Worm (Caenorhabditis elegans) whole organism, young adult: ENCODE data around the gene Y53F4B.51.
"Not testable (repeated sequence)": the region's sequence is repeated elsewhere in the genome, so short reads cannot be mapped to it uniquely, and the experiment has no call there.

Source experiments
- B0019.2 ChIP-seq: fragments of 200-800 bp; sonication (Bioruptor generic); conservative IDR thresholded peaks from 2 replicates; pipeline ENCODE4 v1.3.6; 2022; ENCODE audit warnings: missing genetic modification reagents, missing genetic modification characterization, missing compliant biosample characterization
- C06A6.2 ChIP-seq: fragments of 200-800 bp; sonication (Bioruptor generic); conservative IDR thresholded peaks from 2 replicates; pipeline ENCODE4 v1.3.6; 2022; ENCODE audit warnings: missing genetic modification characterization, missing compliant biosample characterization
- K11D2.4 ChIP-seq: fragments of 200-800 bp; sonication (Bioruptor generic); IDR thresholded peaks from 2 replicates; pipeline ENCODE4 v1.3.6; 2022; ENCODE audit warnings: missing genetic modification reagents, missing genetic modification characterization, missing compliant biosample characterization
- K12H6.12 ChIP-seq: fragments of 200-800 bp; sonication (Bioruptor generic); optimal IDR thresholded peaks from 2 replicates; lab custom pipeline; 2018; ENCODE audit warnings: mild to moderate bottlenecking, missing genetic modification characterization, missing compliant biosample characterization
- attf-3 ChIP-seq: fragments of 200-800 bp; sonication (Bioruptor generic); conservative IDR thresholded peaks from 2 replicates; pipeline ENCODE4 v1.3.6; 2022; ENCODE audit warnings: missing genetic modification reagents, missing genetic modification characterization, missing compliant biosample characterization
- cebp-1 ChIP-seq, 2 experiments: fragments of 200-800 bp in 1 of 2; sonication (Bioruptor generic) in 1 of 2; sonication (generic microtip) in 1 of 2; IDR thresholded peaks in 1 of 2; optimal IDR thresholded peaks in 1 of 2; 2 replicates each; pipeline versions ENCODE4 v1.3.6 to Lab custom; 2017 to 2022; ENCODE audit warnings: missing compliant biosample characterization in 2 of 2, missing genetic modification characterization in 2 of 2, mild to moderate bottlenecking in 1 of 2, missing genetic modification reagents in 1 of 2, moderate library complexity in 1 of 2
- ceh-100 ChIP-seq: fragments of 200-800 bp; sonication (Bioruptor generic); IDR thresholded peaks from 2 replicates; pipeline ENCODE4 v1.3.6; 2022; ENCODE audit warnings: missing genetic modification reagents, missing genetic modification characterization, missing compliant biosample characterization
- ceh-27 ChIP-seq: fragments of 200-800 bp; sonication (Bioruptor generic); optimal IDR thresholded peaks from 2 replicates; lab custom pipeline; 2018; ENCODE audit warnings: mild to moderate bottlenecking, missing genetic modification characterization, moderate library complexity, missing compliant biosample characterization
- ceh-58 ChIP-seq: fragments of 200-800 bp; sonication (Bioruptor generic); IDR thresholded peaks from 2 replicates; pipeline ENCODE4 v1.3.6; 2022; ENCODE audit warnings: missing genetic modification characterization, missing compliant biosample characterization
- dox-1 ChIP-seq: fragments of 200-800 bp; sonication (Bioruptor generic); IDR thresholded peaks from 2 replicates; pipeline ENCODE4 v1.3.6; 2022; ENCODE audit warnings: missing genetic modification reagents, missing genetic modification characterization, missing compliant biosample characterization
- egl-44 ChIP-seq: fragments of 200-800 bp; sonication (Bioruptor generic); IDR thresholded peaks from 2 replicates; pipeline ENCODE4 v1.3.6; 2022; ENCODE audit warnings: missing genetic modification reagents, missing genetic modification characterization, missing compliant biosample characterization
- egrh-3 ChIP-seq: fragments of 200-800 bp; sonication (Bioruptor generic); IDR thresholded peaks from 2 replicates; pipeline ENCODE4 v1.3.6; 2022; ENCODE audit warnings: missing genetic modification reagents, missing genetic modification characterization, missing compliant biosample characterization
- ekl-4 ChIP-seq: fragments of 200-800 bp; sonication (Bioruptor generic); IDR thresholded peaks from 2 replicates; pipeline ENCODE4 v1.3.6; 2022; ENCODE audit warnings: missing genetic modification reagents, missing genetic modification characterization, missing compliant biosample characterization
- ets-4 ChIP-seq: fragments of 200-800 bp; sonication (Bioruptor generic); optimal IDR thresholded peaks from 2 replicates; lab custom pipeline; 2018; ENCODE audit warnings: mild to moderate bottlenecking, missing genetic modification characterization, missing compliant biosample characterization
- hmg-1.2 ChIP-seq: fragments of 200-800 bp; sonication (Bioruptor generic); IDR thresholded peaks from 2 replicates; pipeline ENCODE4 v1.3.6; 2022; ENCODE audit warnings: missing genetic modification reagents, missing genetic modification characterization, missing compliant biosample characterization
- hmg-20 ChIP-seq: fragments of 200-800 bp; sonication (Bioruptor generic); IDR thresholded peaks from 2 replicates; pipeline ENCODE4 v1.3.6; 2022; ENCODE audit warnings: missing genetic modification reagents, missing genetic modification characterization, missing compliant biosample characterization
- hrde-1 ChIP-seq: sonication (generic microtip); optimal IDR thresholded peaks from 2 replicates; lab custom pipeline; 2016; ENCODE audit warnings: missing genetic modification characterization, mild to moderate bottlenecking, missing compliant biosample characterization, moderate library complexity, missing genotype, missing genetic modification reagents, borderline replicate concordance
- hsf-1 ChIP-seq: fragments of 200-800 bp; sonication (Bioruptor generic); IDR thresholded peaks from 2 replicates; pipeline ENCODE4 v1.3.6; 2022; ENCODE audit warnings: missing genetic modification reagents, missing genetic modification characterization, missing compliant biosample characterization
- let-526 ChIP-seq: fragments of 200-800 bp; sonication (Bioruptor generic); IDR thresholded peaks from 2 replicates; pipeline ENCODE4 v1.3.6; 2022; ENCODE audit warnings: missing genetic modification reagents, missing genetic modification characterization, missing compliant biosample characterization
- lin-26 ChIP-seq: fragments of 200-800 bp; sonication (Bioruptor generic); IDR thresholded peaks from 2 replicates; pipeline ENCODE4 v1.3.6; 2022; ENCODE audit warnings: missing genetic modification reagents, missing genetic modification characterization, missing compliant biosample characterization
- mcd-1 ChIP-seq: fragments of 200-800 bp; sonication (Bioruptor generic); IDR thresholded peaks from 2 replicates; pipeline ENCODE4 v1.3.6; 2022; ENCODE audit warnings: missing genetic modification reagents, missing genetic modification characterization, missing compliant biosample characterization
- nfya-1 ChIP-seq: sonication (generic microtip); optimal IDR thresholded peaks from 2 replicates; lab custom pipeline; 2017; ENCODE audit warnings: antibody characterized with exemption, missing compliant biosample characterization, missing genetic modification characterization, borderline replicate concordance; ENCODE audit not compliant: insufficient read depth
- nfyb-1 ChIP-seq: fragments of 200-800 bp; sonication (Bioruptor generic); IDR thresholded peaks from 2 replicates; pipeline ENCODE4 v1.3.6; 2022; ENCODE audit warnings: missing genetic modification reagents, missing genetic modification characterization, missing compliant biosample characterization
- nhr-80 ChIP-seq: sonication (generic microtip); optimal IDR thresholded peaks from 2 replicates; lab custom pipeline; 2016; ENCODE audit warnings: missing genetic modification characterization, missing compliant biosample characterization
- pbrm-1 ChIP-seq: fragments of 200-800 bp; sonication (Bioruptor generic); IDR thresholded peaks from 2 replicates; pipeline ENCODE4 v1.3.6; 2022; ENCODE audit warnings: missing genetic modification reagents, missing genetic modification characterization, missing compliant biosample characterization
- rcor-1 ChIP-seq: fragments of 200-800 bp; sonication (Bioruptor generic); IDR thresholded peaks from 2 replicates; pipeline ENCODE4 v1.3.6; 2022; ENCODE audit warnings: missing genetic modification reagents, missing genetic modification characterization, missing compliant biosample characterization
- snpc-4 ChIP-seq, 5 experiments: fragments of 150-350 bp in 1 of 5; sonication (generic microtip) in 4 of 5; optimal IDR thresholded peaks; 2 replicates each; lab custom pipeline; 2014 to 2018; ENCODE audit warnings: missing genetic modification characterization in 5 of 5, missing biosample characterization in 3 of 5, antibody characterized with exemption in 2 of 5, mild to moderate bottlenecking in 2 of 5, missing compliant biosample characterization in 2 of 5, missing genotype in 2 of 5, moderate library complexity in 2 of 5, missing genetic modification reagents in 1 of 5
- somi-1 ChIP-seq: fragments of 200-800 bp; sonication (Bioruptor generic); optimal IDR thresholded peaks from 2 replicates; lab custom pipeline; 2018; ENCODE audit warnings: mild to moderate bottlenecking, missing genetic modification characterization, missing compliant biosample characterization
- zfh-2 ChIP-seq: fragments of 200-800 bp; sonication (Bioruptor generic); conservative IDR thresholded peaks from 2 replicates; pipeline ENCODE4 v1.3.6; 2022; ENCODE audit warnings: missing genetic modification reagents, missing genetic modification characterization, missing compliant biosample characterization
- ztf-22 ChIP-seq: fragments of 200-800 bp; sonication (Bioruptor generic); optimal IDR thresholded peaks from 2 replicates; lab custom pipeline; 2018; ENCODE audit warnings: mild to moderate bottlenecking, missing genetic modification characterization, moderate library complexity, missing compliant biosample characterization

The Y53F4B.51 gene

ce11 chrII:15014380-15014779 is at the start of gene Y53F4B.51:
Gene Y53F4B.51 (minus strand): TSS chrII:15014442.
- no peak for TF ChIP-seq B0019.2 (GFP tag; lab: Robert Waterston, UW)
- TF ChIP-seq egl-44 (GFP tag; lab: Robert Waterston, UW): no peak
- TF ChIP-seq hsf-1 (GFP tag; lab: Robert Waterston, UW): no peak
- TF ChIP-seq K12H6.12 (tag; lab: Kevin White, UChicago): no peak
- no peak for TF ChIP-seq ztf-22
- TF ChIP-seq ceh-58 (GFP tag; lab: Robert Waterston, UW): no peak
- TF ChIP-seq hrde-1 (tag; lab: Kevin White, UChicago): no peak
- TF ChIP-seq somi-1: no peak
- no peak for TF ChIP-seq nhr-80 (tag; lab: Kevin White, UChicago)

- TF ChIP-seq ets-4 (GFP tag; lab: Kevin White, UChicago) (peak; percentile 26), zfh-2 (peak; percentile 94), nfya-1 (no peak), egrh-3 (peak; percentile 89)
These were observed 44.0 kb upstream of the Y53F4B.51 start, which contains the start of gene Y53F4B.17 for ce11 chrII:15058282-15058681. Gene Y53F4B.17 (plus strand): TSS chrII:15058656.

- not testable (repeated sequence) for TF ChIP-seq snpc-4 (GFP tag; optimal IDR thresholded peaks at IDR 0.05; lab: Kevin White, UChicago); cebp-1 (GFP tag; IDR thresholded peaks at IDR 0.05; lab: Robert Waterston, UW)
- TF ChIP-seq snpc-4 (tag; optimal IDR thresholded peaks at IDR 0.05; lab: Kevin White, UChicago) (peak in 1 of 4 experiments; percentile 24), C06A6.2 (GFP tag; lab: Robert Waterston, UW) (0 out of 2 replicates have a peak, but pooled peaks have one; percentile 52), mcd-1 (GFP tag; lab: Robert Waterston, UW) (peak; percentile 59), ceh-100 (peak; percentile 18; the same call in 1 of the 2 replicates), K12H6.12 (tag; lab: Kevin White, UChicago) (peak; percentile 38), nfyb-1 (GFP tag; lab: Robert Waterston, UW) (peak; percentile 56; the same call in 1 of the 2 replicates), dox-1 (peak; percentile 17; the same call in 1 of the 2 replicates), ekl-4 (GFP tag; lab: Robert Waterston, UW) (peak; percentile 38; the same call in 1 of the 2 replicates), cebp-1 (tag; optimal IDR thresholded peaks at IDR 0.05; lab: Kevin White, UChicago) (peak; percentile 34)
These were observed 29.6 kb upstream of the Y53F4B.51 start for ce11 chrII:15043850-15044249.

ce11 chrII:15042783-15043182 is 28.5 kb upstream of the Y53F4B.51 start:
- TF ChIP-seq lin-26 (peak; percentile 48; the same call in 1 of the 2 replicates), rcor-1 (GFP tag; lab: Robert Waterston, UW) (peak; percentile 58; the same call in 1 of the 2 replicates), zfh-2 (peak; percentile 62), K11D2.4 (peak; percentile 55), attf-3 (GFP tag; lab: Robert Waterston, UW) (0 out of 2 replicates have a peak, but pooled peaks have one; percentile 14), pbrm-1 (GFP tag; lab: Robert Waterston, UW) (peak; percentile 66; the same call in 1 of the 2 replicates), mcd-1 (GFP tag; lab: Robert Waterston, UW) (peak; percentile 54), ceh-27 (GFP tag; lab: Kevin White, UChicago) (peak; percentile 44), ekl-4 (GFP tag; lab: Robert Waterston, UW) (0 out of 2 replicates have a peak, but pooled peaks have one; percentile 35), hmg-20 (GFP tag; lab: Robert Waterston, UW) (0 out of 2 replicates have a peak, but pooled peaks have one; percentile 38), hmg-1.2 (peak; percentile 47), snpc-4 (tag; optimal IDR thresholded peaks at IDR 0.05; lab: Kevin White, UChicago) (peak in 1 of 4 experiments; percentile 17), let-526 (peak; percentile 56; the same call in 1 of the 2 replicates), nfyb-1 (GFP tag; lab: Robert Waterston, UW) (peak; percentile 89), cebp-1 (tag; optimal IDR thresholded peaks at IDR 0.05; lab: Kevin White, UChicago) (peak; percentile 35)
- not testable (repeated sequence) for TF ChIP-seq snpc-4 (GFP tag; optimal IDR thresholded peaks at IDR 0.05; lab: Kevin White, UChicago); cebp-1 (GFP tag; IDR thresholded peaks at IDR 0.05; lab: Robert Waterston, UW)
- TF ChIP-seq, all 124 proteins: peak for 15; not testable (repeated sequence) for 109
